Fruit fly (Drosophila melanogaster): ENCODE measurements around the gene CG10646.
A peak's percentile ranks its signal among the peaks of the same experiment; 100 is the strongest.

Gene CG10646

DNA sequence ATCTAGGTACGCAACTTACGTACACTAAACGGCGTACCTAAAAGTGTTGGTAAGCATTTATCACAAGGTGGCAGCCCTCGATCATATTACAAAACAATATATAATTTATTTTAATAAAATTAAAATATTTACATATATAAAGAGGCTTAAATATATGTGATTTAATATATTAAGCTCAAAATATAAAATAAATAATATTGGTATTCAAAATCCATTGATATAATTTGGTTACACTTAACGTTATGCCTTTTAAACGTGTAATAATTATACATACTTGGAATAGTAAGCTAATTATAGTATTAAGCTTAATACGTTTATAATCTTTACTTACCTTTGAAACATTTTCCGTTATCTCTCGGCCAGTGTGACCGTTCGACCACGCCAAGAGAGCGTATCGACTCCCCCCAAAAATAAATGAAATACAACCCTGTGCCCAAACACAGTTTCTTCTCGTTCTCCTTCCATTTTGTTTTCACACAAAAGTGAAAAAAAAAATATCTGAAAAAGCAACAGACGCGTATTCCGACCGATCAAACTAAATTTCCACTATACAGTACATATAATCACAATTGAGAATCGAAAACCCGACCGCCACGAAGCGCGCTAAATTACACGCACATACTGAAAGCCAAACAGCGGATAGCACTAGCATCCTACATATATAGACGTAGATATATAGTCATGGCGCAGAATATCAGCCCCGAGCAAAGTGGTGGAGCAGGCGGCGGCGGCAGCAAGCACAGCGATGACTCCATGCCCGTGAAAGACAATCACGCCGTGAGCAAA lies at the start of gene CG10646, which contains the start of gene vih (continued):
- TF ChIP-seq Asciz (GFP tag; optimal IDR thresholded peaks at IDR 0.05), result no peak
- TF ChIP-seq CG12391 (tag; optimal IDR thresholded peaks at IDR 0.05), result peak; percentile 77
- TF ChIP-seq CG4424 (GFP tag; optimal IDR thresholded peaks at IDR 0.05), result peak; percentile 51
- peak in 1 of 2 experiments; percentile 49 for TF ChIP-seq Hr51 (GFP tag; optimal IDR thresholded peaks at IDR 0.05)
- TF ChIP-seq Atf6 (GFP tag; IDR thresholded peaks at IDR 0.05), result no peak
- TF ChIP-seq Doc3 (GFP tag; IDR thresholded peaks at IDR 0.05; ENCODE audit: partially characterized antibody), result no peak; the same call in 2 of the 3 replicates
- TF ChIP-seq CG1647 (GFP tag; optimal IDR thresholded peaks at IDR 0.05), result no peak
- TF ChIP-seq nau (GFP tag; optimal IDR thresholded peaks at IDR 0.05), result no peak
- TF ChIP-seq CG7271 (tag; optimal IDR thresholded peaks at IDR 0.05), result peak; percentile 51
- TF ChIP-seq chn (GFP tag; optimal IDR thresholded peaks at IDR 0.05), result peak; percentile 25
- no peak for TF ChIP-seq CG16815 (GFP tag; optimal IDR thresholded peaks at IDR 0.05)
- TF ChIP-seq gce (GFP tag; IDR thresholded peaks at IDR 0.05), result no peak
- peak; percentile 91 for TF ChIP-seq CG10267 (tag; optimal IDR thresholded peaks at IDR 0.05)
- peak; percentile 5 for TF ChIP-seq ems (GFP tag; optimal IDR thresholded peaks at IDR 0.05)
- TF ChIP-seq ranshi (GFP tag; IDR thresholded peaks at IDR 0.05), result 0 out of 2 replicates have a peak, but pooled peaks have one; percentile 3
- no peak for TF ChIP-seq bcd (GFP tag; optimal IDR thresholded peaks at IDR 0.05)
- peak; percentile 29 for TF ChIP-seq Camta (GFP tag; optimal IDR thresholded peaks at IDR 0.05)
- no peak for TF ChIP-seq CG2199 (GFP tag; IDR thresholded peaks at IDR 0.05)
- no peak for TF ChIP-seq tna (GFP tag; IDR thresholded peaks at IDR 0.05; ENCODE audit: partially characterized antibody)
- TF ChIP-seq ttk (GFP tag; IDR thresholded peaks at IDR 0.05), result no peak; the same call in 1 of the 2 replicates
- TF ChIP-seq Hmr (GFP tag; optimal IDR thresholded peaks at IDR 0.05), result peak; percentile 68
- TF ChIP-seq CG33213 (GFP tag; optimal IDR thresholded peaks at IDR 0.05), result peak; percentile 20
- TF ChIP-seq dpn (GFP tag; optimal IDR thresholded peaks at IDR 0.05), result peak; percentile 31 to 43
- peak; percentile 41 for TF ChIP-seq CG10979 (tag; optimal IDR thresholded peaks at IDR 0.05)
- no peak for TF ChIP-seq danr (GFP tag; IDR thresholded peaks at IDR 0.05)
- no peak for TF ChIP-seq crol (GFP tag; IDR thresholded peaks at IDR 0.05)
- TF ChIP-seq Tbp (GFP tag; optimal IDR thresholded peaks at IDR 0.05), result no peak
- TF ChIP-seq dmrt11E (tag; optimal IDR thresholded peaks at IDR 0.05), result peak; percentile 56
- TF ChIP-seq CG33557 (GFP tag; optimal IDR thresholded peaks at IDR 0.05), result peak; percentile 20
- no peak for TF ChIP-seq Hand (GFP tag; optimal IDR thresholded peaks at IDR 0.05)
- TF ChIP-seq crp (GFP tag; optimal IDR thresholded peaks at IDR 0.05), result peak in 1 of 2 experiments; percentile 33
- TF ChIP-seq CoRest (tag; optimal IDR thresholded peaks at IDR 0.05), result peak; percentile 59
- TF ChIP-seq CG17912 (GFP tag; optimal IDR thresholded peaks at IDR 0.05), result no peak
- no peak for TF ChIP-seq org-1 (GFP tag; optimal IDR thresholded peaks at IDR 0.05)
- 0 out of 3 replicates have a peak, but pooled peaks have one; percentile 37 for TF ChIP-seq Dbx (GFP tag; IDR thresholded peaks at IDR 0.05)
- TF ChIP-seq HmgD (GFP tag; optimal IDR thresholded peaks at IDR 0.05), result no peak
- TF ChIP-seq croc (GFP tag; conservative IDR thresholded peaks at IDR 0.05), result no peak
- TF ChIP-seq Med (GFP tag), result peak; percentile 53
- TF ChIP-seq CG10147 (GFP tag; optimal IDR thresholded peaks at IDR 0.05), result peak; percentile 20
- TF ChIP-seq corto (GFP tag; optimal IDR thresholded peaks at IDR 0.05), result no peak
- no peak for TF ChIP-seq CG14965 (GFP tag; optimal IDR thresholded peaks at IDR 0.05; ENCODE audit: borderline replicate concordance)
- TF ChIP-seq CG34376 (GFP tag; optimal IDR thresholded peaks at IDR 0.05), result peak; percentile 5
- TF ChIP-seq CG14014 (GFP tag; IDR thresholded peaks at IDR 0.05), result no peak
- TF ChIP-seq Deaf1 (tag; optimal IDR thresholded peaks at IDR 0.05), result peak; percentile 31
- no peak for TF ChIP-seq Taf1 (GFP tag; IDR thresholded peaks at IDR 0.05)
- TF ChIP-seq unc-4 (GFP tag; IDR thresholded peaks at IDR 0.05; ENCODE audit: partially characterized antibody), result no peak
- no peak for TF ChIP-seq hkb (optimal IDR thresholded peaks at IDR 0.05)
- no peak for TF ChIP-seq hkb (GFP tag; IDR thresholded peaks at IDR 0.05)
